Worm (Caenorhabditis elegans) whole organism, young adult: Measurements from ENCODE around the gene ttr-30.

ENCODE experiments used
- B0035.1 ChIP-seq: sonication (generic microtip); optimal IDR thresholded peaks from 2 replicates; lab custom pipeline; 2016; ENCODE audit warnings: missing genetic modification characterization, mild to moderate bottlenecking, missing compliant biosample characterization, missing genotype, missing genetic modification reagents
- B0336.3 ChIP-seq: fragments of 200-800 bp; sonication (Bioruptor generic); IDR thresholded peaks from 2 replicates; pipeline ENCODE4 v1.3.6; 2022; ENCODE audit warnings: missing genetic modification characterization, missing compliant biosample characterization
- F52B5.7 ChIP-seq: sonication (generic microtip); optimal IDR thresholded peaks from 2 replicates; lab custom pipeline; 2016; ENCODE audit warnings: mild to moderate bottlenecking, missing genetic modification characterization, missing compliant biosample characterization
- F57C9.4 ChIP-seq: sonication (generic microtip); optimal IDR thresholded peaks from 2 replicates; lab custom pipeline; 2017; ENCODE audit warnings: mild to moderate bottlenecking, missing genetic modification characterization, missing compliant biosample characterization
- T26A5.8 ChIP-seq: sonication (generic microtip); optimal IDR thresholded peaks from 2 replicates; lab custom pipeline; 2016; ENCODE audit warnings: missing genetic modification characterization, missing compliant biosample characterization
- Y67H2A.10 ChIP-seq: fragments of 200-800 bp; sonication (Bioruptor generic); conservative IDR thresholded peaks from 2 replicates; pipeline ENCODE4 v1.3.6; 2022; ENCODE audit warnings: missing genetic modification reagents, missing genetic modification characterization, missing compliant biosample characterization
- Y95B8A.8 ChIP-seq: fragments of 200-800 bp; sonication (Bioruptor generic); IDR thresholded peaks from 2 replicates; pipeline ENCODE4 v1.3.6; 2022; ENCODE audit warnings: missing genetic modification reagents, missing genetic modification characterization, missing compliant biosample characterization
- aptf-2 ChIP-seq: fragments of 200-800 bp; sonication (Bioruptor generic); conservative IDR thresholded peaks from 2 replicates; pipeline ENCODE4 v1.3.6; 2022; ENCODE audit warnings: missing genetic modification reagents, missing genetic modification characterization, missing compliant biosample characterization
- atf-7 ChIP-seq: sonication (generic microtip); optimal IDR thresholded peaks from 2 replicates; lab custom pipeline; 2017; ENCODE audit warnings: mild to moderate bottlenecking, missing genetic modification characterization, missing compliant biosample characterization
- attf-3 ChIP-seq: fragments of 200-800 bp; sonication (Bioruptor generic); conservative IDR thresholded peaks from 2 replicates; pipeline ENCODE4 v1.3.6; 2022; ENCODE audit warnings: missing genetic modification reagents, missing genetic modification characterization, missing compliant biosample characterization
- cebp-1 ChIP-seq, 2 experiments: fragments of 200-800 bp in 1 of 2; sonication (Bioruptor generic) in 1 of 2; sonication (generic microtip) in 1 of 2; IDR thresholded peaks in 1 of 2; optimal IDR thresholded peaks in 1 of 2; 2 replicates each; pipeline versions ENCODE4 v1.3.6 to Lab custom; 2017 to 2022; ENCODE audit warnings: missing compliant biosample characterization in 2 of 2, missing genetic modification characterization in 2 of 2, mild to moderate bottlenecking in 1 of 2, missing genetic modification reagents in 1 of 2, moderate library complexity in 1 of 2
- ceh-100 ChIP-seq: fragments of 200-800 bp; sonication (Bioruptor generic); IDR thresholded peaks from 2 replicates; pipeline ENCODE4 v1.3.6; 2022; ENCODE audit warnings: missing genetic modification reagents, missing genetic modification characterization, missing compliant biosample characterization
- ceh-79 ChIP-seq: sonication (generic microtip); optimal IDR thresholded peaks from 2 replicates; lab custom pipeline; 2017; ENCODE audit warnings: mild to moderate bottlenecking, missing genetic modification characterization, missing compliant biosample characterization
- chd-7 ChIP-seq: sonication (generic microtip); optimal IDR thresholded peaks from 2 replicates; lab custom pipeline; 2016; ENCODE audit warnings: mild to moderate bottlenecking, missing genetic modification characterization, moderate library complexity, missing compliant biosample characterization
- dox-1 ChIP-seq: fragments of 200-800 bp; sonication (Bioruptor generic); IDR thresholded peaks from 2 replicates; pipeline ENCODE4 v1.3.6; 2022; ENCODE audit warnings: missing genetic modification reagents, missing genetic modification characterization, missing compliant biosample characterization
- dpff-1 ChIP-seq: sonication (generic microtip); optimal IDR thresholded peaks from 2 replicates; lab custom pipeline; 2017; ENCODE audit warnings: mild to moderate bottlenecking, missing genetic modification characterization, missing compliant biosample characterization
- ets-4 ChIP-seq: fragments of 200-800 bp; sonication (Bioruptor generic); optimal IDR thresholded peaks from 2 replicates; lab custom pipeline; 2018; ENCODE audit warnings: mild to moderate bottlenecking, missing genetic modification characterization, missing compliant biosample characterization
- fkh-3 ChIP-seq: sonication (generic microtip); optimal IDR thresholded peaks from 2 replicates; lab custom pipeline; 2016; ENCODE audit warnings: mild to moderate bottlenecking, missing genetic modification characterization, missing compliant biosample characterization
- hlh-12 ChIP-seq: sonication (generic microtip); optimal IDR thresholded peaks from 2 replicates; lab custom pipeline; 2016; ENCODE audit warnings: missing genetic modification characterization, missing compliant biosample characterization
- hmg-1.2 ChIP-seq: fragments of 200-800 bp; sonication (Bioruptor generic); IDR thresholded peaks from 2 replicates; pipeline ENCODE4 v1.3.6; 2022; ENCODE audit warnings: missing genetic modification reagents, missing genetic modification characterization, missing compliant biosample characterization
- let-607 ChIP-seq, 2 experiments: fragments of 200-800 bp in 1 of 2; sonication (Bioruptor generic) in 1 of 2; sonication (generic microtip) in 1 of 2; optimal IDR thresholded peaks; 2 replicates each; lab custom pipeline; 2016 to 2018; ENCODE audit warnings: mild to moderate bottlenecking in 2 of 2, missing compliant biosample characterization in 2 of 2, missing genetic modification characterization in 2 of 2, moderate library complexity in 2 of 2, missing genotype in 1 of 2
- lin-26 ChIP-seq: fragments of 200-800 bp; sonication (Bioruptor generic); IDR thresholded peaks from 2 replicates; pipeline ENCODE4 v1.3.6; 2022; ENCODE audit warnings: missing genetic modification reagents, missing genetic modification characterization, missing compliant biosample characterization
- lsl-1 ChIP-seq: fragments of 200-800 bp; sonication (Bioruptor generic); optimal IDR thresholded peaks from 2 replicates; lab custom pipeline; 2018; ENCODE audit warnings: mild to moderate bottlenecking, missing genetic modification characterization, moderate library complexity, missing compliant biosample characterization
- mcd-1 ChIP-seq: fragments of 200-800 bp; sonication (Bioruptor generic); IDR thresholded peaks from 2 replicates; pipeline ENCODE4 v1.3.6; 2022; ENCODE audit warnings: missing genetic modification reagents, missing genetic modification characterization, missing compliant biosample characterization
- mel-28 ChIP-seq: sonication (generic microtip); optimal IDR thresholded peaks from 2 replicates; lab custom pipeline; 2016; ENCODE audit warnings: borderline replicate concordance, mild to moderate bottlenecking, missing genetic modification characterization, missing compliant biosample characterization
- mxl-1 ChIP-seq: sonication (generic microtip); optimal IDR thresholded peaks from 2 replicates; lab custom pipeline; 2016; ENCODE audit warnings: missing genetic modification characterization, missing compliant biosample characterization
- nfya-1 ChIP-seq: sonication (generic microtip); optimal IDR thresholded peaks from 2 replicates; lab custom pipeline; 2017; ENCODE audit warnings: antibody characterized with exemption, missing compliant biosample characterization, missing genetic modification characterization, borderline replicate concordance; ENCODE audit not compliant: insufficient read depth
- nhr-120 ChIP-seq: fragments of 200-800 bp; sonication (Bioruptor generic); IDR thresholded peaks from 2 replicates; pipeline ENCODE4 v1.3.6; 2022; ENCODE audit warnings: missing genetic modification characterization, missing compliant biosample characterization
- nhr-80 ChIP-seq: sonication (generic microtip); optimal IDR thresholded peaks from 2 replicates; lab custom pipeline; 2016; ENCODE audit warnings: missing genetic modification characterization, missing compliant biosample characterization
- pbrm-1 ChIP-seq: fragments of 200-800 bp; sonication (Bioruptor generic); IDR thresholded peaks from 2 replicates; pipeline ENCODE4 v1.3.6; 2022; ENCODE audit warnings: missing genetic modification reagents, missing genetic modification characterization, missing compliant biosample characterization
- pha-4 ChIP-seq: fragments of 150-350 bp; sonication (generic microtip); optimal IDR thresholded peaks from 2 replicates; lab custom pipeline; 2014; ENCODE audit warnings: missing biosample characterization, missing genetic modification reagents, missing genetic modification characterization
- rpc-1 ChIP-seq, 2 experiments: fragments of 150-350 bp in 1 of 2; sonication (generic microtip) in 1 of 2; optimal IDR thresholded peaks; 2 replicates each; lab custom pipeline; 2014 to 2018; ENCODE audit warnings: missing biosample characterization in 1 of 2, missing genetic modification characterization in 1 of 2, missing genetic modification reagents in 1 of 2, missing genotype in 1 of 2
- snpc-1.1 ChIP-seq: sonication (generic microtip); optimal IDR thresholded peaks from 2 replicates; lab custom pipeline; 2017; ENCODE audit warnings: missing genetic modification characterization, mild to moderate bottlenecking, missing compliant biosample characterization, antibody characterized with exemption, moderate library complexity, missing genotype, missing genetic modification reagents; ENCODE audit not compliant: insufficient read depth
- snpc-1.3 ChIP-seq: sonication (generic microtip); optimal IDR thresholded peaks from 2 replicates; lab custom pipeline; 2017; ENCODE audit warnings: missing genetic modification characterization, mild to moderate bottlenecking, missing compliant biosample characterization, antibody characterized with exemption, moderate library complexity, missing genotype, missing genetic modification reagents; ENCODE audit not compliant: insufficient read depth
- somi-1 ChIP-seq: fragments of 200-800 bp; sonication (Bioruptor generic); optimal IDR thresholded peaks from 2 replicates; lab custom pipeline; 2018; ENCODE audit warnings: mild to moderate bottlenecking, missing genetic modification characterization, missing compliant biosample characterization
- tbx-9 ChIP-seq: sonication (generic microtip); optimal IDR thresholded peaks from 2 replicates; lab custom pipeline; 2016; ENCODE audit warnings: borderline replicate concordance, missing genetic modification characterization, inconsistent platforms, missing compliant biosample characterization
- unc-62 ChIP-seq: fragments of 150-350 bp; optimal IDR thresholded peaks from 2 replicates; lab custom pipeline; 2014; ENCODE audit warnings: missing biosample characterization, missing genetic modification reagents, missing genetic modification characterization
- ztf-22 ChIP-seq: fragments of 200-800 bp; sonication (Bioruptor generic); optimal IDR thresholded peaks from 2 replicates; lab custom pipeline; 2018; ENCODE audit warnings: mild to moderate bottlenecking, missing genetic modification characterization, moderate library complexity, missing compliant biosample characterization

The ttr-30 gene

DNA sequence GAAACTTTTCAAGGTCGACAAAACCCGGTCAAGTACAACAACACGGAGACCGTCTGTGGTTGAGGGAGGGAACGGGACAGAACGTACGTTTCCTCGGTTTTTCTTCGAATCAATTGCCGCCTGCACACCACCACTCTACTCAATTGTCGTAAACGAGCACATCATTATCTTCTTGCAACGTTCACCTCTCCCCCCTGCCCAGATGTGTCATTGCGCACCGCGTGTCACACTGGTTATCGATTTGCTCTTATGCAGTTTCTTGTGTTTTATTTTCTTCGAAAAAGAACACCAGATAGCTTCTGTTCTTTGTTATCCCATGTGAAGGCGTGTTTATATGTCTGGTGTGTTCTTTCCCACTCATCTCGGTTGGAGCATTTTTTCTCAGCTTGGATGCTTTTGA is 41.2 kb upstream of the ttr-30 start (continued):
- no peak for TF ChIP-seq nfya-1
- no peak for TF ChIP-seq Y67H2A.10 (GFP tag; lab: Robert Waterston, UW)

DNA sequence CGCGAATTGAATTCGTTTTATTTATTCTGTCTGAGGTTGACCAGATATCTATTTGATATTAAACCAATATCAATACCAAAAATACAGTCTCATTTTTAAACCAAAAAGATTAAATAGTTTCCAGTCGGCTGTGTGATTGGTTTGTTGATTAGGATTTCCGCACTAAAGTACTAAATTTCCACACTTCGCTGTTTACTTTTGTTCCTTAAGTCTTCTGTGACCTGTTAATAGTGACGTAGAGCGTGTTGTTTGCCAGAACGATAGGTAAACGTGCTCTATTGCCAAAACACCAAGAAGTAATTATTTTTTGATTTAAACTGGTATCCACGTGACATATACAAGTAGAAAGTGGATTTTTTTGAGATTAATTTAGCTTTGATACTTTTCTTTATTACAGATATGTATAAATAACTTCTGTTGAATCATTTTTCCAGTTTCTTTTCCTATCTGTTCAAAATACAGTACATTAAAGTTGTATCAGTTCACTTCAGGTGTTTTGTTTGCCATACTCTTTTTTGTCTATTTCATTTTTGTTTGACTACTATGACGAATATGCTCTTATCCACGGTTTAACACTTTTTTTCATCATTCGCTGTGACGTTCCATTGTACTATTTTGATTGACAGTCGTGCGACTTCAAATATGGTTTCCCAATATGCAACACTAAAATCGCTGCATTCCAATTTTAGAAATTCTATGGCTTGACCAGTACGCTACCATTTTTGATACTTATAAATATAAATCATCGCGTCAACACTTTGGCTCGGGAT is 39.7 kb upstream of the ttr-30 start:
- no peak for TF ChIP-seq mcd-1 (GFP tag; lab: Robert Waterston, UW)
- TF ChIP-seq B0035.1, result no peak
- no peak for TF ChIP-seq mel-28
- TF ChIP-seq snpc-1.1 (tag; lab: Kevin White, UChicago), result no peak
- no peak for TF ChIP-seq Y95B8A.8
- no peak for TF ChIP-seq fkh-3
- peak; percentile 68 for TF ChIP-seq pha-4 (tag; lab: Kevin White, UChicago)
- TF ChIP-seq unc-62 (GFP tag; lab: Kevin White, UChicago), result peak; percentile 89
- TF ChIP-seq let-607 (tag; optimal IDR thresholded peaks at IDR 0.05; lab: Kevin White, UChicago), result peak; percentile 74 to 77
- peak; percentile 62 for TF ChIP-seq nhr-80 (tag; lab: Kevin White, UChicago)
- peak; percentile 65 for TF ChIP-seq atf-7 (tag; lab: Kevin White, UChicago)
- TF ChIP-seq F57C9.4 (tag; lab: Kevin White, UChicago), result no peak

DNA sequence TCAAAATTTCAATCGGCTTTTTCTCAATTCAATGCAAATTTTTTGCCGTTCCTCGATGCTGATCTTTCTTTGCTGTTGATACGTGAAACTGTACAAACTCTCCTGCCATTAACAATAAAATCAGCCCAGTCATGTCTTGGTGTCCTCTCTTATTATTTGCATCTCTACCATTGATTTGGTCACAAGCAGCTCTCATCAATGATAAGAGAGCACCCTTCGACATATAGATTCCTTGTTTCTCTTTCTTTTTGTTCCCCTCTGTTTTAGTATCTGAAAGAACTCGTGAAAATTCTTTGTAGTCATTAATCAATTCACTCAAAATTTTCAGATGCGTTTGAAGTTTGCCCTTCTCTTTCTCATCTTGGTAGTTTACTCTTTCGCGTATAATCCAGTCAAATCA is 38.9 kb upstream of the ttr-30 start, which contains the start of gene lron-7:
lron-7 (plus strand) TSS at position 323 of the 400 bp plus-strand sequence.
- TF ChIP-seq nhr-80 (tag; lab: Kevin White, UChicago) (peak; percentile 65), F57C9.4 (tag; lab: Kevin White, UChicago) (no peak)
- TF ChIP-seq, all 124 proteins: peak for 1

DNA sequence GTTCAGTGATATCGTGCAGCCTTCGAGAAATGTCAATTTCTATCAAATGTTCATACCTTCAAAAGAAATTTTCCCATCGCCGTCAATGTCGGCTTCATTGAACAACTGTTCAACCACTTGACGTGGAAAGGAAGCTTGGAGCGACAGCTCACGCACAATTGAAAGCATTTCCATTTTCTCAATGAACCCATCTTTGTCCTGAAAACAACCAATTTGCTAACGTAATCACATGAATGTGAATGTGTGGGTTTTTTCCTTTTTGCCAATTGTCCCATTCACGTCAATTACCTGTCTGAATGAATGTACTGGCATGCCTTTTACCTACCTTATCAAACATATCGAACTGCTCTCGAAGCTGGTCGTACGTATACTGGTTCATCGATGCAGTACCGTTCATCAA is 34.4 kb upstream of the ttr-30 start:
- TF ChIP-seq hmg-1.2 (GFP tag; lab: Robert Waterston, UW), result 0 out of 2 replicates have a peak, but pooled peaks have one; percentile 17
- no peak for TF ChIP-seq rpc-1 (optimal IDR thresholded peaks at IDR 0.05; lab: Kevin White, UChicago)
- TF ChIP-seq rpc-1 (tag; optimal IDR thresholded peaks at IDR 0.05; lab: Kevin White, UChicago), result no peak
- peak; percentile 44 for TF ChIP-seq atf-7 (tag; lab: Kevin White, UChicago)
- peak; percentile 29 for TF ChIP-seq unc-62 (GFP tag; lab: Kevin White, UChicago)
- TF ChIP-seq T26A5.8, result no peak
- peak; percentile 78 to 91 for TF ChIP-seq let-607 (tag; optimal IDR thresholded peaks at IDR 0.05; lab: Kevin White, UChicago)
- peak; percentile 53; the same call in 1 of the 2 replicates for TF ChIP-seq B0336.3 (GFP tag; lab: Robert Waterston, UW)
- TF ChIP-seq pbrm-1 (GFP tag; lab: Robert Waterston, UW), result 0 out of 2 replicates have a peak, but pooled peaks have one; percentile 36
- no peak for TF ChIP-seq cebp-1 (GFP tag; IDR thresholded peaks at IDR 0.05; lab: Robert Waterston, UW)
- peak; percentile 39 for TF ChIP-seq cebp-1 (tag; optimal IDR thresholded peaks at IDR 0.05; lab: Kevin White, UChicago)
- peak; percentile 96 for TF ChIP-seq nhr-80 (tag; lab: Kevin White, UChicago)
- peak; percentile 60 for TF ChIP-seq dox-1
- TF ChIP-seq ceh-100, result no peak
- TF ChIP-seq ets-4 (GFP tag; lab: Kevin White, UChicago), result peak; percentile 26
- TF ChIP-seq ztf-22 (GFP tag; lab: Kevin White, UChicago), result peak; percentile 53
- no peak for TF ChIP-seq F52B5.7 (tag; lab: Kevin White, UChicago)
- no peak for TF ChIP-seq hlh-12 (tag; lab: Kevin White, UChicago)

- TF ChIP-seq attf-3, result no peak
- TF ChIP-seq somi-1 (GFP tag; lab: Kevin White, UChicago), result no peak
- no peak for TF ChIP-seq nhr-120 (GFP tag; lab: Robert Waterston, UW)
- no peak for TF ChIP-seq snpc-1.3 (tag; lab: Kevin White, UChicago)
- no peak for TF ChIP-seq dpff-1 (tag; lab: Kevin White, UChicago)
- no peak for TF ChIP-seq lin-26 (GFP tag; lab: Robert Waterston, UW)
- no peak for TF ChIP-seq tbx-9 (tag; lab: Kevin White, UChicago)
- no peak for TF ChIP-seq aptf-2 (GFP tag; lab: Robert Waterston, UW)
- no peak for TF ChIP-seq mxl-1 (tag; lab: Kevin White, UChicago)
- no peak for TF ChIP-seq ceh-79 (tag; lab: Kevin White, UChicago)
- no peak for TF ChIP-seq lsl-1 (GFP tag; lab: Kevin White, UChicago)
- TF ChIP-seq chd-7 (tag; lab: Kevin White, UChicago), result no peak
Observed at ce11 chrX:7298652-7299051, 32.1 kb upstream of the ttr-30 start, which contains the start of gene K03A1.4. K03A1.4 (minus strand) TSS chrX:7298752.
